Worm (Caenorhabditis elegans) whole organism, L1 larva: ENCODE measurements around the gene egl-27.

Experiments
- F16B12.6 ChIP-seq: fragments of 150-350 bp; optimal IDR thresholded peaks from 2 replicates; lab custom pipeline; 2014; ENCODE audit warnings: missing biosample characterization, missing genetic modification characterization
- Y116A8C.19 ChIP-seq: sonication (generic microtip); optimal IDR thresholded peaks from 2 replicates; lab custom pipeline; 2016; ENCODE audit warnings: missing compliant biosample characterization, missing genetic modification characterization, borderline replicate concordance
- aly-2 ChIP-seq: fragments of 150-350 bp; optimal IDR thresholded peaks from 2 replicates; lab custom pipeline; 2014; ENCODE audit warnings: missing biosample characterization, missing genetic modification characterization
- ama-1 ChIP-seq: fragments of 150-350 bp; optimal IDR thresholded peaks from 2 replicates; lab custom pipeline; 2014
- dpl-1 ChIP-seq, 3 experiments: fragments of 150-350 bp in 2 of 3; sonication (generic microtip) in 1 of 3; optimal IDR thresholded peaks; 2 replicates each; lab custom pipeline; 2014 to 2017; ENCODE audit warnings: missing biosample characterization in 3 of 3, missing genetic modification characterization in 3 of 3, missing genetic modification reagents in 3 of 3
- hlh-4 ChIP-seq: sonication (generic microtip); optimal IDR thresholded peaks from 2 replicates; lab custom pipeline; 2016; ENCODE audit warnings: mild to moderate bottlenecking, missing genetic modification characterization, missing compliant biosample characterization
- mep-1 ChIP-seq: fragments of 150-350 bp; optimal IDR thresholded peaks from 2 replicates; lab custom pipeline; 2014; ENCODE audit warnings: missing biosample characterization, missing genetic modification characterization
- nhr-237 ChIP-seq: fragments of 150-350 bp; optimal IDR thresholded peaks from 2 replicates; lab custom pipeline; 2014; ENCODE audit warnings: missing biosample characterization, missing genetic modification characterization
- unc-62 ChIP-seq: fragments of 150-350 bp; optimal IDR thresholded peaks from 2 replicates; lab custom pipeline; 2014; ENCODE audit warnings: missing biosample characterization, missing genetic modification reagents, missing genetic modification characterization

- TF ChIP-seq unc-62 (GFP tag; lab: Kevin White, UChicago) = no peak
- no peak for TF ChIP-seq aly-2 (tag; lab: Kevin White, UChicago)
- no peak for TF ChIP-seq mep-1 (tag; lab: Kevin White, UChicago)
- no peak for TF ChIP-seq Y116A8C.19 (tag; lab: Kevin White, UChicago)
- TF ChIP-seq hlh-4 = no peak
- TF ChIP-seq nhr-237 (tag; lab: Kevin White, UChicago) = no peak
- TF ChIP-seq ama-1 (lab: Kevin White, UChicago) = no peak
- no peak for TF ChIP-seq dpl-1 (GFP tag; optimal IDR thresholded peaks at IDR 0.05; lab: Kevin White, UChicago)
- no peak for TF ChIP-seq F16B12.6 (tag; lab: Kevin White, UChicago)
Measured at ce11 chrII:6870803-6871202, 36.0 kb downstream of the egl-27 start, which contains the start of gene clhm-1.
